Worm (Caenorhabditis elegans) whole organism, L1 larva: Measurements from ENCODE around the gene flp-4.
A peak's percentile ranks its signal among the peaks of the same experiment; 100 is the strongest.

ENCODE experiments used
- C04F5.9 ChIP-seq: sonication (generic microtip); optimal IDR thresholded peaks from 2 replicates; lab custom pipeline; 2016; ENCODE audit warnings: missing genetic modification characterization, missing compliant biosample characterization
- Y116A8C.19 ChIP-seq: sonication (generic microtip); optimal IDR thresholded peaks from 2 replicates; lab custom pipeline; 2016; ENCODE audit warnings: missing compliant biosample characterization, missing genetic modification characterization, borderline replicate concordance
- blmp-1 ChIP-seq: fragments of 150-350 bp; optimal IDR thresholded peaks from 2 replicates; lab custom pipeline; 2014; ENCODE audit warnings: missing biosample characterization, missing genetic modification characterization
- ceh-8 ChIP-seq: fragments of 200-800 bp; sonication (Bioruptor generic); optimal IDR thresholded peaks from 2 replicates; lab custom pipeline; 2018; ENCODE audit warnings: mild to moderate bottlenecking, missing genetic modification characterization, moderate library complexity, missing compliant biosample characterization
- ceh-88 ChIP-seq: fragments of 200-800 bp; sonication (Bioruptor generic); IDR thresholded peaks from 2 replicates; pipeline ENCODE4 v1.3.6; 2022; ENCODE audit warnings: missing genetic modification characterization, missing compliant biosample characterization
- dsc-1 ChIP-seq: sonication (generic microtip); optimal IDR thresholded peaks from 2 replicates; lab custom pipeline; 2016; ENCODE audit warnings: mild to moderate bottlenecking, missing genetic modification characterization, missing compliant biosample characterization
- efl-1 ChIP-seq, 4 experiments: fragments of 150-350 bp; optimal IDR thresholded peaks in 3 of 4; peaks in 1 of 4; 1 replicate in 1 of 4; 2 replicates in 3 of 4; lab custom pipeline; 2014; ENCODE audit warnings: missing biosample characterization in 2 of 4, missing genetic modification characterization in 2 of 4, missing genetic modification reagents in 2 of 4
- elt-2 ChIP-seq: sonication (generic microtip); optimal IDR thresholded peaks from 2 replicates; lab custom pipeline; 2016; ENCODE audit warnings: missing genetic modification characterization, mild to moderate bottlenecking, inconsistent platforms, missing compliant biosample characterization, missing genetic modification reagents
- elt-3 ChIP-seq, 6 experiments: fragments of 150-350 bp in 1 of 6; sonication (generic microtip); optimal IDR thresholded peaks; 2 replicates each; lab custom pipeline; 2017 to 2018; ENCODE audit warnings: missing biosample characterization in 6 of 6, missing genetic modification characterization in 6 of 6, inconsistent platforms in 1 of 6
- fkh-10 ChIP-seq: sonication (generic microtip); optimal IDR thresholded peaks from 2 replicates; lab custom pipeline; 2017; ENCODE audit warnings: missing biosample characterization, missing genetic modification reagents, missing genetic modification characterization
- grh-1 ChIP-seq: fragments of 200-800 bp; sonication (Bioruptor generic); IDR thresholded peaks from 2 replicates; pipeline ENCODE4 v1.3.6; 2022; ENCODE audit warnings: missing genetic modification reagents, missing genetic modification characterization, missing compliant biosample characterization
- irx-1 ChIP-seq: sonication (generic microtip); optimal IDR thresholded peaks from 2 replicates; lab custom pipeline; 2016; ENCODE audit warnings: missing genetic modification characterization, missing compliant biosample characterization
- isw-1 ChIP-seq: fragments of 200-800 bp; sonication (Bioruptor generic); IDR thresholded peaks from 2 replicates; pipeline ENCODE4 v1.3.6; 2022; ENCODE audit warnings: missing genetic modification characterization, missing compliant biosample characterization
- jun-1 ChIP-seq: fragments of 150-350 bp; optimal IDR thresholded peaks from 2 replicates; lab custom pipeline; 2014; ENCODE audit warnings: missing biosample characterization, missing genetic modification reagents, missing genetic modification characterization
- lin-14 ChIP-seq: fragments of 200-800 bp; sonication (Bioruptor generic); optimal IDR thresholded peaks from 2 replicates; lab custom pipeline; 2018; ENCODE audit warnings: mild to moderate bottlenecking, missing genetic modification characterization, moderate library complexity, missing compliant biosample characterization
- lin-35 ChIP-seq, 2 experiments: fragments of 150-350 bp; optimal IDR thresholded peaks; 2 replicates each; lab custom pipeline; 2014; ENCODE audit warnings: missing biosample characterization in 2 of 2, missing genetic modification characterization in 2 of 2, missing genetic modification reagents in 2 of 2
- lsy-2 ChIP-seq, 2 experiments: fragments of 150-350 bp; optimal IDR thresholded peaks; 2 replicates each; lab custom pipeline; 2014; ENCODE audit warnings: missing biosample characterization in 2 of 2, missing genetic modification characterization in 2 of 2
- mdl-1 ChIP-seq, 2 experiments: fragments of 150-350 bp; optimal IDR thresholded peaks; 2 replicates each; lab custom pipeline; 2014 to 2017; ENCODE audit warnings: missing biosample characterization in 2 of 2, missing genetic modification characterization in 2 of 2, inconsistent platforms in 1 of 2
- mef-2 ChIP-seq: fragments of 150-350 bp; optimal IDR thresholded peaks from 2 replicates; lab custom pipeline; 2014; ENCODE audit warnings: missing biosample characterization, missing genetic modification characterization
- mep-1 ChIP-seq: fragments of 150-350 bp; optimal IDR thresholded peaks from 2 replicates; lab custom pipeline; 2014; ENCODE audit warnings: missing biosample characterization, missing genetic modification characterization
- nhr-19 ChIP-seq: fragments of 200-800 bp; sonication (Bioruptor generic); conservative IDR thresholded peaks from 2 replicates; pipeline ENCODE4 v1.3.6; 2022; ENCODE audit warnings: missing genetic modification characterization, missing compliant biosample characterization
- nhr-20 ChIP-seq: sonication (generic microtip); optimal IDR thresholded peaks from 2 replicates; lab custom pipeline; 2016; ENCODE audit warnings: mild to moderate bottlenecking, missing genetic modification characterization, missing compliant biosample characterization
- nhr-237 ChIP-seq: fragments of 150-350 bp; optimal IDR thresholded peaks from 2 replicates; lab custom pipeline; 2014; ENCODE audit warnings: missing biosample characterization, missing genetic modification characterization
- nhr-28 ChIP-seq: fragments of 150-350 bp; optimal IDR thresholded peaks from 2 replicates; lab custom pipeline; 2014; ENCODE audit warnings: missing biosample characterization, missing genetic modification characterization
- nhr-47 ChIP-seq: sonication (generic microtip); optimal IDR thresholded peaks from 2 replicates; lab custom pipeline; 2016; ENCODE audit warnings: mild to moderate bottlenecking, missing genetic modification characterization, moderate library complexity, missing compliant biosample characterization
- nhr-71 ChIP-seq: sonication (generic microtip); optimal IDR thresholded peaks from 2 replicates; lab custom pipeline; 2016; ENCODE audit warnings: mild to moderate bottlenecking, missing genetic modification characterization, moderate library complexity, missing compliant biosample characterization
- nhr-76 ChIP-seq: sonication (generic microtip); optimal IDR thresholded peaks from 2 replicates; lab custom pipeline; 2017; ENCODE audit warnings: missing biosample characterization, missing genetic modification characterization
- nhr-77 ChIP-seq: fragments of 150-350 bp; optimal IDR thresholded peaks from 2 replicates; lab custom pipeline; 2014; ENCODE audit warnings: missing biosample characterization, missing genetic modification characterization
- nhr-84 ChIP-seq: sonication (generic microtip); optimal IDR thresholded peaks from 2 replicates; lab custom pipeline; 2017; ENCODE audit warnings: missing biosample characterization, missing genetic modification characterization
- nhr-85 ChIP-seq: sonication (generic microtip); peaks from one replicate; lab custom pipeline; 2016; ENCODE audit warnings: missing genetic modification characterization, inconsistent platforms, missing compliant biosample characterization
- nhr-90 ChIP-seq: sonication (generic microtip); optimal IDR thresholded peaks from 2 replicates; lab custom pipeline; 2016; ENCODE audit warnings: mild to moderate bottlenecking, missing genetic modification characterization, missing compliant biosample characterization; ENCODE audit not compliant: poor library complexity
- pag-3 ChIP-seq: sonication (generic microtip); optimal IDR thresholded peaks from 2 replicates; lab custom pipeline; 2017; ENCODE audit warnings: missing genetic modification characterization, mild to moderate bottlenecking, missing compliant biosample characterization, antibody characterized with exemption, borderline replicate concordance; ENCODE audit not compliant: insufficient read depth
- pqm-1 ChIP-seq: sonication (generic microtip); optimal IDR thresholded peaks from 3 replicates; lab custom pipeline; 2017; ENCODE audit warnings: missing biosample characterization, missing genetic modification characterization
- rnt-1 ChIP-seq: sonication (generic microtip); optimal IDR thresholded peaks from 2 replicates; lab custom pipeline; 2016; ENCODE audit warnings: mild to moderate bottlenecking, missing genetic modification characterization, moderate library complexity, missing compliant biosample characterization
- skn-1 ChIP-seq: fragments of 150-350 bp; optimal IDR thresholded peaks from 2 replicates; lab custom pipeline; 2014; ENCODE audit warnings: missing biosample characterization, missing genetic modification characterization
- snu-23 ChIP-seq: sonication (generic microtip); optimal IDR thresholded peaks from 2 replicates; lab custom pipeline; 2016; ENCODE audit warnings: missing genetic modification characterization, missing compliant biosample characterization
- tbx-2 ChIP-seq: sonication (generic microtip); optimal IDR thresholded peaks from 2 replicates; lab custom pipeline; 2016; ENCODE audit warnings: missing genetic modification characterization, missing compliant biosample characterization
- tlp-1 ChIP-seq: fragments of 150-350 bp; optimal IDR thresholded peaks from 2 replicates; lab custom pipeline; 2014; ENCODE audit warnings: missing biosample characterization, missing genetic modification characterization
- unc-130 ChIP-seq: fragments of 150-350 bp; optimal IDR thresholded peaks from 2 replicates; lab custom pipeline; 2017; ENCODE audit warnings: missing biosample characterization, missing genetic modification characterization, inconsistent platforms
- unc-86 ChIP-seq: sonication (generic microtip); optimal IDR thresholded peaks from 2 replicates; lab custom pipeline; 2016; ENCODE audit warnings: missing genetic modification characterization, missing compliant biosample characterization
- ztf-11 ChIP-seq, 2 experiments: sonication (generic microtip); optimal IDR thresholded peaks; 2 replicates each; lab custom pipeline; 2016 to 2017; ENCODE audit warnings: missing genetic modification characterization in 2 of 2, missing biosample characterization in 1 of 2, missing compliant biosample characterization in 1 of 2
- ztf-4 ChIP-seq: fragments of 150-350 bp; optimal IDR thresholded peaks from 2 replicates; lab custom pipeline; 2014; ENCODE audit warnings: missing biosample characterization, missing genetic modification characterization

Gene flp-4

DNA sequence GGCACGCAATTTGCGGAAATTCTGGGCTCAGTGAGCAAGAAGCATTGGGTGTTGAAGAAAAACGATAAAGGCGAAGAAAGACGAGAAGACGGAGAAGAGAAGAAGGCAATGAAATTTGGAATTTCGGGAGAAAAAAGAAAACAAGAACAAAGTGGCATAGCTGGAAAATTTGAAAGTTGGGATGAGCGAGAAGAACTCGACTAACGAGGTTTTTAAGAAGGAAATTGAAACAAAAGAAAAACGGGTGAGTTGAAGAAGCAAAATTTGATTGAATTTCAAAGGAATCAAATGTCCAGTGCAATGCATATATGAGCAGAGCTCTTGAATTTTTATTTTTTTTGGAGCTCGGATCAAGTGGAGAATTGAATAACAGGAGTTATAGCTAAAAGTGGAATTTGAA is 26.9 kb upstream of the flp-4 start:
- TF ChIP-seq tbx-2 (tag; lab: Kevin White, UChicago) (no peak), fkh-10 (peak; percentile 82), lin-14 (peak; percentile 31)
- TF ChIP-seq, all 84 proteins: peak for 2

DNA sequence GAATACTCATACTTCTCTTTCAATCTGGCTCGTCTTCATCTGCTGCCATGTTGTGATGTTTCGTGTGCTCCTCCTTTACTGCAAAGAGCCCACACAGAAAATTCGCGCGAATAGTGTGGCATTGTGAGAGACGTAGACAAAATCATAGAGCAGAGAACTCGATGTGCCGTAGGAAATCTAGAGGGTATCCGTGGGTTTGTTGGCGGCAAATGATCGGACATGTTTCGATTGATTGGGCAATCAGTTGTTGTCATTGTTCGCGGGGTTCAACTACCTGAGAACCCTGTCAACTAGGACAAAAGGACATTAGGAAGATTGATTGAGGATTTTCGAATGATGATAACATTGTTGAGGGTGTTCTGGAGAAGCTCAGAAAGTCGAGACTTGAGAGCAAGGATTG is 23.6 kb upstream of the flp-4 start:
- no peak for TF ChIP-seq tlp-1
- no peak for TF ChIP-seq jun-1 (tag; lab: Kevin White, UChicago)
- TF ChIP-seq unc-130 (tag; lab: Kevin White, UChicago) = no peak
- TF ChIP-seq ztf-4 (tag; lab: Kevin White, UChicago) = no peak
- TF ChIP-seq lsy-2 (tag; optimal IDR thresholded peaks at IDR 0.05; lab: Kevin White, UChicago) = peak in 1 of 2 experiments; percentile 6
- no peak for TF ChIP-seq nhr-237 (tag; lab: Kevin White, UChicago)
- TF ChIP-seq irx-1 (tag; lab: Kevin White, UChicago) = no peak
- TF ChIP-seq nhr-76 (tag; lab: Kevin White, UChicago) = no peak
- TF ChIP-seq unc-86 (tag; lab: Kevin White, UChicago) = no peak
- TF ChIP-seq nhr-47 = no peak
- TF ChIP-seq dsc-1 = peak; percentile 24
- TF ChIP-seq rnt-1 (tag; lab: Kevin White, UChicago) = peak; percentile 27
- peak; percentile 4 for TF ChIP-seq nhr-71 (tag; lab: Kevin White, UChicago)
- peak; percentile 65 for TF ChIP-seq lin-14
- TF ChIP-seq mdl-1 (tag; optimal IDR thresholded peaks at IDR 0.05; lab: Kevin White, UChicago) = no peak
- TF ChIP-seq isw-1 = no peak
- no peak for TF ChIP-seq ceh-8 (GFP tag; lab: Kevin White, UChicago)
- TF ChIP-seq pag-3 = peak; percentile 52
- no peak for TF ChIP-seq nhr-84
- TF ChIP-seq mep-1 (tag; lab: Kevin White, UChicago) = no peak
- no peak for TF ChIP-seq nhr-28
- no peak for TF ChIP-seq nhr-77 (tag; lab: Kevin White, UChicago)
- TF ChIP-seq C04F5.9 (tag; lab: Kevin White, UChicago) = no peak
- TF ChIP-seq skn-1 (tag; lab: Kevin White, UChicago) = no peak

- peak in 1 of 2 experiments; percentile 10 for TF ChIP-seq lin-35 (GFP tag; optimal IDR thresholded peaks at IDR 0.05; lab: Kevin White, UChicago)
- TF ChIP-seq Y116A8C.19 (tag; lab: Kevin White, UChicago) = no peak
- peak; percentile 16 for TF ChIP-seq elt-2
- TF ChIP-seq efl-1 (optimal IDR thresholded peaks at IDR 0.05; lab: Kevin White, UChicago) = no peak
- peak in 1 of 2 experiments; percentile 21 for TF ChIP-seq efl-1 (GFP tag; optimal IDR thresholded peaks at IDR 0.05 in 1 of 2; lab: Kevin White, UChicago)
- no peak for TF ChIP-seq skn-1 (tag; lab: Kevin White, UChicago)
Measured at ce11 chrII:10028195-10028594, 20.5 kb upstream of the flp-4 start, which contains the start of gene F52H3.6. F52H3.6 (minus strand) TSS chrII:10028422.

DNA sequence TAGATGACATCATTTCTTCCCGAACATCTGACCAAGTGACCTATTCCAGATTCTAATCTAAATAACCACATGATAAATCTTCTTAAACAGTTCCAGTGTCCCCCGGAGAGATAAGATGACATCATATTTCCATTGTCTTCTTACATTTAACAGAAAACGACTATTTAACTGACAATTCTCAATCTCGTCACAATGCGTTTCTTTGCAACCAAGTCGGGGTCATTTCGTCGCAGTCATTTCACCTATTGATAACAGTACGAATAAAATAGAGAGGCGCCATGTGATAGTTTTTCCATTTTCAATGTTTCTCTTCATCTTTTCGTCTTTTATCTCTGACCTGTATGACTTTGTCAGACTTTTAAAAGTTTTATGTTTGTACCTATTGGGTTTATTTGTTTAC is 19.6 kb upstream of the flp-4 start:
- TF ChIP-seq tbx-2 (tag; lab: Kevin White, UChicago) (peak; percentile 13), elt-3 (tag; optimal IDR thresholded peaks at IDR 0.05; lab: Kevin White, UChicago) (peak in 4 of 6 experiments; percentile 24 to 85 (median 59)), nhr-71 (tag; lab: Kevin White, UChicago) (peak; percentile 60), ztf-11 (tag; optimal IDR thresholded peaks at IDR 0.05; lab: Kevin White, UChicago) (no peak), ceh-88 (no peak), pqm-1 (tag; lab: Kevin White, UChicago) (no peak), blmp-1 (tag; lab: Kevin White, UChicago) (peak; percentile 84), nhr-76 (tag; lab: Kevin White, UChicago) (no peak), nhr-19 (peak; percentile 32; the same call in 1 of the 2 replicates), grh-1 (GFP tag; lab: Robert Waterston, UW) (no peak), mef-2 (tag; lab: Kevin White, UChicago) (no peak), mep-1 (tag; lab: Kevin White, UChicago) (peak; percentile 44), snu-23 (GFP tag; lab: Kevin White, UChicago) (peak; percentile 59), nhr-90 (peak; percentile 58), lin-35 (GFP tag; optimal IDR thresholded peaks at IDR 0.05; lab: Kevin White, UChicago) (peak in 1 of 2 experiments; percentile 57), mdl-1 (tag; optimal IDR thresholded peaks at IDR 0.05; lab: Kevin White, UChicago) (no peak), lin-14 (peak; percentile 73), elt-2 (peak; percentile 53), nhr-20 (tag; lab: Kevin White, UChicago) (peak; percentile 75), nhr-85 (tag; lab: Kevin White, UChicago) (peak; percentile 90), lsy-2 (tag; optimal IDR thresholded peaks at IDR 0.05; lab: Kevin White, UChicago) (peak in 1 of 2 experiments; percentile 8)
